Fruit fly (Drosophila melanogaster) whole organism, embryonic: ENCODE data around the gene Suv3.

Experiments used
- Adf1 ChIP-seq: fragments of 200-800 bp; sonication (Bioruptor generic); IDR thresholded peaks from 2 replicates; pipeline ENCODE4 v1.3.6; 2022; ENCODE audit warnings: missing biosample characterization, missing genetic modification characterization
- CG10274 ChIP-seq: fragments of 200-800 bp; sonication (Bioruptor generic); optimal IDR thresholded peaks from 3 replicates; lab custom pipeline; 2017; ENCODE audit warnings: missing biosample characterization, mild to moderate bottlenecking, missing genetic modification characterization
- CG10321 ChIP-seq: fragments of 200-800 bp; sonication (Bioruptor generic); IDR thresholded peaks from 2 replicates; pipeline ENCODE4 v1.3.6; 2022; ENCODE audit warnings: missing biosample characterization, missing genetic modification characterization
- CG10979 ChIP-seq: fragments of 200-800 bp; sonication (Bioruptor generic); optimal IDR thresholded peaks from 2 replicates; lab custom pipeline; 2018; ENCODE audit warnings: missing biosample characterization, mild to moderate bottlenecking, missing genetic modification characterization, moderate library complexity
- CG11695 ChIP-seq: fragments of 200-800 bp; sonication (Bioruptor generic); IDR thresholded peaks from 3 replicates; pipeline ENCODE4 v1.3.6; 2022; ENCODE audit warnings: missing biosample characterization, missing genetic modification characterization
- CG13894 ChIP-seq: fragments of 200-800 bp; sonication (Bioruptor generic); optimal IDR thresholded peaks from 3 replicates; lab custom pipeline; 2018; ENCODE audit warnings: missing biosample characterization, mild to moderate bottlenecking, missing genetic modification characterization, moderate library complexity
- CG14014 ChIP-seq: fragments of 200-800 bp; sonication (Bioruptor generic); IDR thresholded peaks from 2 replicates; pipeline ENCODE4 v1.3.6; 2022; ENCODE audit warnings: missing biosample characterization, missing genetic modification characterization
- CG15269 ChIP-seq: fragments of 200-800 bp; sonication (Bioruptor generic); optimal IDR thresholded peaks from 2 replicates; lab custom pipeline; 2018; ENCODE audit warnings: missing biosample characterization, mild to moderate bottlenecking, missing genetic modification characterization, moderate library complexity
- CG17361 ChIP-seq: fragments of 200-800 bp; sonication (Bioruptor generic); IDR thresholded peaks from 3 replicates; pipeline ENCODE4 v1.3.6; 2022; ENCODE audit warnings: missing biosample characterization, missing genetic modification characterization
- CG3838 ChIP-seq: fragments of 200-800 bp; sonication (Bioruptor generic); optimal IDR thresholded peaks from 3 replicates; lab custom pipeline; 2016; ENCODE audit warnings: missing biosample characterization, missing genetic modification characterization
- CG4617 ChIP-seq: fragments of 200-800 bp; sonication (Bioruptor generic); optimal IDR thresholded peaks from 3 replicates; lab custom pipeline; 2016; ENCODE audit warnings: missing biosample characterization, missing genetic modification characterization, borderline replicate concordance
- CG6272 ChIP-seq: fragments of 200-800 bp; sonication (Bioruptor generic); IDR thresholded peaks from 2 replicates; pipeline ENCODE4 v1.3.6; 2022; ENCODE audit warnings: missing biosample characterization, missing genetic modification characterization
- CG7786 ChIP-seq: fragments of 200-800 bp; sonication (Bioruptor generic); optimal IDR thresholded peaks from 2 replicates; lab custom pipeline; 2016; ENCODE audit warnings: missing biosample characterization, missing genetic modification characterization
- CG8478 ChIP-seq: fragments of >200 bp; optimal IDR thresholded peaks from 2 replicates; lab custom pipeline; 2018
- CG9215 ChIP-seq: fragments of 200-800 bp; sonication (Bioruptor generic); IDR thresholded peaks from 2 replicates; pipeline ENCODE4 v1.3.6; 2022; ENCODE audit warnings: missing biosample characterization, missing genetic modification characterization
- CG9876 ChIP-seq: fragments of 200-800 bp; sonication (Bioruptor generic); optimal IDR thresholded peaks from 2 replicates; lab custom pipeline; 2016; ENCODE audit warnings: missing biosample characterization, missing genetic modification characterization
- Dip3 ChIP-seq: fragments of 200-800 bp; sonication (Bioruptor generic); optimal IDR thresholded peaks from 3 replicates; lab custom pipeline; 2016; ENCODE audit warnings: missing biosample characterization, missing genetic modification characterization
- Dref ChIP-seq: fragments of 200-800 bp; sonication (Bioruptor generic); IDR thresholded peaks from 2 replicates; pipeline ENCODE4 v1.3.6; 2022; ENCODE audit warnings: missing biosample characterization, missing genetic modification characterization
- Drgx ChIP-seq: fragments of 200-800 bp; sonication (Bioruptor generic); IDR thresholded peaks from 2 replicates; pipeline ENCODE4 v1.3.6; 2022; ENCODE audit warnings: missing biosample characterization, missing genetic modification characterization
- ERR ChIP-seq: fragments of 200-800 bp; sonication (Bioruptor generic); optimal IDR thresholded peaks from 2 replicates; lab custom pipeline; 2016; ENCODE audit warnings: missing biosample characterization, missing genetic modification characterization
- Gsc ChIP-seq: fragments of 200-800 bp; sonication (Bioruptor generic); IDR thresholded peaks from 2 replicates; pipeline ENCODE4 v1.3.6; 2022; ENCODE audit warnings: missing biosample characterization, missing genetic modification characterization
- H15 ChIP-seq: fragments of 200-800 bp; sonication (Bioruptor generic); IDR thresholded peaks from 3 replicates; pipeline ENCODE4 v1.3.6; 2022; ENCODE audit warnings: missing biosample characterization, missing genetic modification characterization
- H2.0 ChIP-seq: fragments of 200-800 bp; sonication (Bioruptor generic); IDR thresholded peaks from 2 replicates; pipeline ENCODE4 v1.3.6; 2022; ENCODE audit warnings: missing biosample characterization, missing genetic modification characterization
- HHEX ChIP-seq: fragments of 200-800 bp; sonication (Bioruptor generic); optimal IDR thresholded peaks from 3 replicates; lab custom pipeline; 2017; ENCODE audit warnings: missing biosample characterization, mild to moderate bottlenecking, missing genetic modification characterization, missing genetic modification reagents
- Jarid2 ChIP-seq: fragments of 200-800 bp; sonication (Bioruptor generic); optimal IDR thresholded peaks from 3 replicates; lab custom pipeline; 2017; ENCODE audit warnings: mild to moderate bottlenecking, missing biosample characterization, missing genetic modification reagents, missing genetic modification characterization
- MESR4 ChIP-seq: fragments of 200-800 bp; sonication (Bioruptor generic); optimal IDR thresholded peaks from 2 replicates; lab custom pipeline; 2018; ENCODE audit warnings: missing biosample characterization, mild to moderate bottlenecking, missing genetic modification characterization, moderate library complexity
- Mes4 ChIP-seq: fragments of 200-800 bp; sonication (Bioruptor generic); optimal IDR thresholded peaks from 2 replicates; lab custom pipeline; 2016; ENCODE audit warnings: missing biosample characterization, missing genetic modification characterization
- Rx ChIP-seq: fragments of 200-800 bp; sonication (Bioruptor generic); IDR thresholded peaks from 2 replicates; pipeline ENCODE4 v1.3.6; 2022; ENCODE audit warnings: missing biosample characterization, missing genetic modification characterization
- Six4 ChIP-seq: fragments of 200-800 bp; sonication (Bioruptor generic); optimal IDR thresholded peaks from 2 replicates; lab custom pipeline; 2016; ENCODE audit warnings: missing biosample characterization, missing genetic modification characterization
- Sox100B ChIP-seq: fragments of 200-800 bp; sonication (Bioruptor generic); optimal IDR thresholded peaks from 3 replicates; lab custom pipeline; 2018; ENCODE audit warnings: missing biosample characterization, mild to moderate bottlenecking, missing genetic modification characterization
- Taf1 ChIP-seq: fragments of 200-800 bp; sonication (Bioruptor generic); IDR thresholded peaks from 2 replicates; pipeline ENCODE4 v1.3.6; 2022; ENCODE audit warnings: missing biosample characterization, missing genetic modification characterization
- Xrp1 ChIP-seq: fragments of 200-800 bp; sonication (Bioruptor generic); IDR thresholded peaks from 2 replicates; pipeline ENCODE4 v1.3.6; 2022; ENCODE audit warnings: missing biosample characterization, missing genetic modification characterization
- YL-1 ChIP-seq: fragments of 200-800 bp; sonication (Bioruptor generic); optimal IDR thresholded peaks from 3 replicates; lab custom pipeline; 2017; ENCODE audit warnings: missing biosample characterization, mild to moderate bottlenecking, missing genetic modification characterization
- ac ChIP-seq: fragments of 200-800 bp; sonication (Bioruptor generic); optimal IDR thresholded peaks from 3 replicates; lab custom pipeline; 2017; ENCODE audit warnings: missing biosample characterization, mild to moderate bottlenecking, missing genetic modification characterization
- crc ChIP-seq: fragments of 200-800 bp; sonication (Bioruptor generic); optimal IDR thresholded peaks from 2 replicates; lab custom pipeline; 2016; ENCODE audit warnings: missing biosample characterization, missing genetic modification characterization
- exex ChIP-seq: fragments of 200-800 bp; sonication (Bioruptor generic); optimal IDR thresholded peaks from 4 replicates; lab custom pipeline; 2018; ENCODE audit warnings: missing biosample characterization, mild to moderate bottlenecking, missing genetic modification characterization, moderate library complexity
- fru ChIP-seq: fragments of >200 bp; optimal IDR thresholded peaks from 2 replicates; lab custom pipeline; 2017
- gce ChIP-seq: fragments of 200-800 bp; sonication (Bioruptor generic); IDR thresholded peaks from 3 replicates; pipeline ENCODE4 v1.3.6; 2022; ENCODE audit warnings: missing biosample characterization, missing genetic modification characterization
- grn ChIP-seq: fragments of 200-800 bp; sonication (Bioruptor generic); optimal IDR thresholded peaks from 3 replicates; lab custom pipeline; 2017; ENCODE audit warnings: missing biosample characterization, missing genetic modification characterization
- ham ChIP-seq: fragments of 200-800 bp; sonication (Bioruptor generic); IDR thresholded peaks from 2 replicates; pipeline ENCODE4 v1.3.6; 2022; ENCODE audit warnings: missing biosample characterization, missing genetic modification characterization
- hth ChIP-seq: fragments of >200 bp; optimal IDR thresholded peaks from 2 replicates; lab custom pipeline; 2017; ENCODE audit warnings: inconsistent platforms
- klu ChIP-seq: fragments of 200-800 bp; sonication (Bioruptor generic); IDR thresholded peaks from 2 replicates; pipeline ENCODE4 v1.3.6; 2022; ENCODE audit warnings: missing biosample characterization, missing genetic modification characterization
- pfk ChIP-seq: fragments of 200-800 bp; sonication (Bioruptor generic); optimal IDR thresholded peaks from 2 replicates; lab custom pipeline; 2018; ENCODE audit warnings: missing biosample characterization, mild to moderate bottlenecking, missing genetic modification characterization, moderate library complexity
- pros ChIP-seq: fragments of 200-800 bp; sonication (Bioruptor generic); optimal IDR thresholded peaks from 3 replicates; lab custom pipeline; 2019; ENCODE audit warnings: missing biosample characterization, mild to moderate bottlenecking, missing genetic modification characterization, moderate library complexity
- pum ChIP-seq: fragments of 200-800 bp; sonication (Bioruptor generic); optimal IDR thresholded peaks from 2 replicates; lab custom pipeline; 2016; ENCODE audit warnings: missing biosample characterization, missing genetic modification characterization
- ro ChIP-seq: fragments of 200-800 bp; sonication (Bioruptor generic); IDR thresholded peaks from 2 replicates; pipeline ENCODE4 v1.3.6; 2022; ENCODE audit warnings: missing biosample characterization, missing genetic modification characterization
- row ChIP-seq: fragments of 200-800 bp; sonication (Bioruptor generic); IDR thresholded peaks from 3 replicates; pipeline ENCODE4 v1.3.6; 2022; ENCODE audit warnings: missing biosample characterization, missing genetic modification characterization
- salm ChIP-seq: fragments of 200-800 bp; sonication (Bioruptor generic); optimal IDR thresholded peaks from 2 replicates; lab custom pipeline; 2018; ENCODE audit warnings: missing biosample characterization, mild to moderate bottlenecking, missing genetic modification characterization
- slp2 ChIP-seq: fragments of 200-800 bp; sonication (Bioruptor generic); optimal IDR thresholded peaks from 2 replicates; lab custom pipeline; 2016; ENCODE audit warnings: missing biosample characterization, missing genetic modification characterization
- stwl ChIP-seq: fragments of 200-800 bp; sonication (Bioruptor generic); optimal IDR thresholded peaks from 3 replicates; lab custom pipeline; 2018; ENCODE audit warnings: missing biosample characterization, mild to moderate bottlenecking, missing genetic modification characterization, moderate library complexity
- tll ChIP-seq, 2 experiments: fragments of 200-800 bp in 1 of 2; fragments of >200 bp in 1 of 2; sonication (Bioruptor generic) in 1 of 2; optimal IDR thresholded peaks; 2 replicates each; lab custom pipeline; 2017 to 2019; ENCODE audit warnings: missing biosample characterization in 2 of 2, missing genetic modification characterization in 2 of 2, mild to moderate bottlenecking in 1 of 2, moderate library complexity in 1 of 2
- tup ChIP-seq: fragments of 200-800 bp; sonication (Bioruptor generic); optimal IDR thresholded peaks from 2 replicates; lab custom pipeline; 2016; ENCODE audit warnings: missing biosample characterization, mild to moderate bottlenecking, missing genetic modification characterization, moderate library complexity
- zfh2 ChIP-seq: fragments of 200-800 bp; sonication (Bioruptor generic); optimal IDR thresholded peaks from 2 replicates; lab custom pipeline; 2016; ENCODE audit warnings: missing biosample characterization, missing genetic modification characterization

The Suv3 gene

dm6 chr3R:4333964-4334363 lies 22.6 kb downstream of the Suv3 start, which contains the start of gene CG9776 (continued):
- TF ChIP-seq Sox100B (GFP tag; lab: Kevin White, UChicago) (peak; percentile 21), CG6272 (GFP tag; lab: Robert Waterston, UW) (0 out of 2 replicates have a peak, but pooled peaks have one; percentile 58), CG8478 (no peak), Taf1 (GFP tag; lab: Robert Waterston, UW) (no peak), CG7786 (GFP tag; lab: Kevin White, UChicago) (peak; percentile 58), CG10321 (GFP tag; lab: Robert Waterston, UW) (no peak), Drgx (GFP tag; lab: Robert Waterston, UW) (no peak), gce (GFP tag; lab: Robert Waterston, UW) (0 out of 3 replicates have a peak, but pooled peaks have one; percentile 10), ac (GFP tag; lab: Kevin White, UChicago) (no peak), fru (no peak), klu (GFP tag; lab: Robert Waterston, UW) (no peak; the same call in 1 of the 2 replicates), tup (GFP tag; lab: Kevin White, UChicago) (peak; percentile 19), CG15269 (tag; lab: Kevin White, UChicago) (no peak), pfk (GFP tag; lab: Kevin White, UChicago) (no peak), CG14014 (GFP tag; lab: Robert Waterston, UW) (no peak), CG10979 (no peak), Xrp1 (GFP tag; lab: Robert Waterston, UW) (peak; percentile 70), ro (no peak), CG13894 (tag; lab: Kevin White, UChicago) (no peak), ERR (no peak), CG4617 (GFP tag; lab: Kevin White, UChicago) (peak; percentile 94), Jarid2 (GFP tag; lab: Kevin White, UChicago) (no peak), CG10274 (no peak), CG9215 (GFP tag; lab: Robert Waterston, UW) (no peak), row (GFP tag; lab: Robert Waterston, UW) (peak; percentile 87), Six4 (GFP tag; lab: Kevin White, UChicago) (no peak), Rx (GFP tag; lab: Robert Waterston, UW) (0 out of 2 replicates have a peak, but pooled peaks have one; percentile 20), CG3838 (peak; percentile 21), crc (GFP tag; lab: Kevin White, UChicago) (peak; percentile 31), hth (lab: Kevin White, UChicago) (no peak), H15 (0 out of 3 replicates have a peak, but pooled peaks have one; percentile 13), stwl (tag; lab: Kevin White, UChicago) (peak; percentile 89), Dip3 (GFP tag; lab: Kevin White, UChicago) (peak; percentile 57), zfh2 (peak; percentile 55), HHEX (GFP tag; lab: Kevin White, UChicago) (no peak), salm (no peak), CG11695 (GFP tag; lab: Robert Waterston, UW) (0 out of 3 replicates have a peak, but pooled peaks have one; percentile 11), pum (GFP tag; lab: Kevin White, UChicago) (peak; percentile 76), exex (tag; lab: Kevin White, UChicago) (no peak), Mes4 (GFP tag; lab: Kevin White, UChicago) (no peak), Dref (GFP tag; lab: Robert Waterston, UW) (peak; percentile 99), pros (no peak), slp2 (GFP tag; lab: Kevin White, UChicago) (peak; percentile 67), CG17361 (GFP tag; lab: Robert Waterston, UW) (no peak; the same call in 1 of the 3 replicates), YL-1 (peak; percentile 80), Gsc (GFP tag; lab: Robert Waterston, UW) (no peak), H2.0 (GFP tag; lab: Robert Waterston, UW) (no peak), MESR4 (peak; percentile 86), ham (GFP tag; lab: Robert Waterston, UW) (no peak), Adf1 (GFP tag; lab: Robert Waterston, UW) (no peak), tll (GFP tag; optimal IDR thresholded peaks at IDR 0.05; lab: Kevin White, UChicago) (peak in 1 of 2 experiments; percentile 28), CG9876 (GFP tag; lab: Kevin White, UChicago) (peak; percentile 16), grn (GFP tag; lab: Kevin White, UChicago) (no peak)
